Fruit fly (Drosophila melanogaster) whole organism: ENCODE measurements around the gene PCID2.

Experiments
- CG8478 ChIP-seq: fragments of >200 bp; optimal IDR thresholded peaks from 2 replicates; lab custom pipeline; 2018; ENCODE audit warnings: inconsistent platforms
- Dll ChIP-seq: fragments of >200 bp; optimal IDR thresholded peaks from 2 replicates; lab custom pipeline; 2017
- EcR ChIP-seq, 2 experiments: fragments of >200 bp; optimal IDR thresholded peaks; 2 replicates each; lab custom pipeline; 2017; ENCODE audit warnings: missing biosample characterization in 2 of 2, missing genetic modification characterization in 2 of 2, missing genetic modification reagents in 2 of 2
- pan ChIP-seq: fragments of >200 bp; optimal IDR thresholded peaks from 2 replicates; lab custom pipeline; 2017
- psq ChIP-seq: fragments of >200 bp; optimal IDR thresholded peaks from 2 replicates; lab custom pipeline; 2017
- usp ChIP-seq: fragments of >200 bp; optimal IDR thresholded peaks from 2 replicates; lab custom pipeline; 2017; ENCODE audit warnings: missing biosample characterization, missing genetic modification characterization, mixed read lengths

- TF ChIP-seq pan (no peak), usp (GFP tag; lab: Kevin White, UChicago) (no peak), psq (lab: Kevin White, UChicago) (no peak), Dll (lab: Kevin White, UChicago) (no peak), CG8478 (lab: Kevin White, UChicago) (no peak), EcR (GFP tag; optimal IDR thresholded peaks at IDR 0.05; lab: Kevin White, UChicago) (no peak)
Measured at dm6 chr3L:11636829-11637228, 10.6 kb downstream of the PCID2 start.
